Worm (Caenorhabditis elegans) whole organism, L3 larva: ENCODE results near the gene Y76B12C.6.
A peak's percentile ranks its signal among the peaks of the same experiment; 100 is the strongest.

Experiments
- R02D3.7 ChIP-seq: fragments of 150-350 bp; optimal IDR thresholded peaks from 2 replicates; lab custom pipeline; 2014; ENCODE audit warnings: missing biosample characterization, missing genetic modification characterization
- ZK546.5 ChIP-seq: sonication (generic microtip); optimal IDR thresholded peaks from 2 replicates; lab custom pipeline; 2017; ENCODE audit warnings: missing biosample characterization, missing genetic modification characterization
- aly-2 ChIP-seq: fragments of 150-350 bp; optimal IDR thresholded peaks from 2 replicates; lab custom pipeline; 2014; ENCODE audit warnings: missing biosample characterization, missing genetic modification characterization
- ama-1 ChIP-seq: fragments of 150-350 bp; optimal IDR thresholded peaks from 2 replicates; lab custom pipeline; 2018
- ceh-16 ChIP-seq: sonication (generic microtip); optimal IDR thresholded peaks from 2 replicates; lab custom pipeline; 2017; ENCODE audit warnings: missing biosample characterization, missing genetic modification characterization
- ceh-28 ChIP-seq: fragments of 150-350 bp; optimal IDR thresholded peaks from 2 replicates; lab custom pipeline; 2014; ENCODE audit warnings: missing biosample characterization, missing genetic modification reagents, missing genetic modification characterization
- ceh-82 ChIP-seq: fragments of 150-350 bp; optimal IDR thresholded peaks from 2 replicates; lab custom pipeline; 2014; ENCODE audit warnings: missing biosample characterization, missing genetic modification characterization
- ceh-9 ChIP-seq: sonication (generic microtip); optimal IDR thresholded peaks from 2 replicates; lab custom pipeline; 2018; ENCODE audit warnings: missing biosample characterization, missing genetic modification characterization
- daf-12 ChIP-seq: fragments of 150-350 bp; optimal IDR thresholded peaks from 2 replicates; lab custom pipeline; 2014; ENCODE audit warnings: missing biosample characterization, missing genetic modification reagents, missing genetic modification characterization
- egl-27 ChIP-seq: sonication (generic microtip); optimal IDR thresholded peaks from 4 replicates; lab custom pipeline; 2017; ENCODE audit warnings: missing biosample characterization, missing genetic modification reagents, missing genetic modification characterization
- egl-5 ChIP-seq: fragments of 150-350 bp; optimal IDR thresholded peaks from 2 replicates; lab custom pipeline; 2017; ENCODE audit warnings: missing biosample characterization, missing genetic modification reagents, missing genetic modification characterization, inconsistent platforms
- elt-1 ChIP-seq: fragments of 150-350 bp; optimal IDR thresholded peaks from 2 replicates; lab custom pipeline; 2014; ENCODE audit warnings: missing biosample characterization, missing genetic modification characterization
- elt-2 ChIP-seq: sonication (generic microtip); optimal IDR thresholded peaks from 2 replicates; lab custom pipeline; 2016; ENCODE audit warnings: missing genetic modification reagents, mild to moderate bottlenecking, missing genetic modification characterization, missing compliant biosample characterization
- elt-3 ChIP-seq, 3 experiments: fragments of 150-350 bp in 1 of 3; sonication (generic microtip) in 2 of 3; optimal IDR thresholded peaks; 2 replicates in 2 of 3; 4 replicates in 1 of 3; lab custom pipeline; 2014 to 2017; ENCODE audit warnings: missing biosample characterization in 3 of 3, missing genetic modification characterization in 3 of 3
- eor-1 ChIP-seq, 2 experiments: fragments of 150-350 bp; optimal IDR thresholded peaks; 2 replicates each; lab custom pipeline; 2014 to 2018; ENCODE audit warnings: missing biosample characterization in 2 of 2, missing genetic modification characterization in 2 of 2
- fkh-10 ChIP-seq: sonication (generic microtip); optimal IDR thresholded peaks from 2 replicates; lab custom pipeline; 2017; ENCODE audit warnings: missing biosample characterization, missing genetic modification reagents, missing genetic modification characterization
- fkh-2 ChIP-seq: fragments of 150-350 bp; optimal IDR thresholded peaks from 2 replicates; lab custom pipeline; 2014; ENCODE audit warnings: missing biosample characterization, missing genetic modification reagents, missing genetic modification characterization
- fos-1 ChIP-seq: fragments of 150-350 bp; optimal IDR thresholded peaks from 2 replicates; lab custom pipeline; 2014; ENCODE audit warnings: missing biosample characterization, missing genetic modification characterization
- hmg-11 ChIP-seq: sonication (generic microtip); optimal IDR thresholded peaks from 2 replicates; lab custom pipeline; 2016; ENCODE audit warnings: missing genetic modification characterization, missing compliant biosample characterization
- jun-1 ChIP-seq: fragments of 150-350 bp; optimal IDR thresholded peaks from 2 replicates; lab custom pipeline; 2014; ENCODE audit warnings: missing biosample characterization, missing genetic modification reagents, missing genetic modification characterization
- lin-15B ChIP-seq: fragments of 150-350 bp; optimal IDR thresholded peaks from 2 replicates; lab custom pipeline; 2014; ENCODE audit warnings: missing biosample characterization, missing genetic modification characterization
- lin-39 ChIP-seq: fragments of 150-350 bp; optimal IDR thresholded peaks from 2 replicates; lab custom pipeline; 2018; ENCODE audit warnings: missing biosample characterization, missing genetic modification reagents, missing genetic modification characterization
- lsy-12 ChIP-seq: sonication (generic microtip); optimal IDR thresholded peaks from 2 replicates; lab custom pipeline; 2016; ENCODE audit warnings: mild to moderate bottlenecking, missing genetic modification characterization, missing compliant biosample characterization
- mdl-1 ChIP-seq: fragments of 150-350 bp; optimal IDR thresholded peaks from 2 replicates; lab custom pipeline; 2014; ENCODE audit warnings: missing biosample characterization, missing genetic modification characterization
- mml-1 ChIP-seq: fragments of 150-350 bp; sonication (generic microtip); optimal IDR thresholded peaks from 3 replicates; lab custom pipeline; 2014; ENCODE audit warnings: missing biosample characterization, missing genetic modification characterization
- nfya-1 ChIP-seq: sonication (generic microtip); optimal IDR thresholded peaks from 2 replicates; lab custom pipeline; 2017; ENCODE audit warnings: missing genetic modification characterization, mild to moderate bottlenecking, missing compliant biosample characterization, antibody characterized with exemption, moderate library complexity; ENCODE audit not compliant: insufficient read depth
- nhr-11 ChIP-seq: fragments of 150-350 bp; optimal IDR thresholded peaks from 2 replicates; lab custom pipeline; 2014; ENCODE audit warnings: missing biosample characterization, missing genetic modification characterization
- nhr-12 ChIP-seq: fragments of 150-350 bp; optimal IDR thresholded peaks from 2 replicates; lab custom pipeline; 2014; ENCODE audit warnings: missing biosample characterization, missing genetic modification characterization
- nhr-23 ChIP-seq: fragments of 150-350 bp; optimal IDR thresholded peaks from 2 replicates; lab custom pipeline; 2014; ENCODE audit warnings: missing biosample characterization, missing genetic modification reagents, missing genetic modification characterization
- nhr-237 ChIP-seq: fragments of 150-350 bp; optimal IDR thresholded peaks from 2 replicates; lab custom pipeline; 2014; ENCODE audit warnings: missing biosample characterization, missing genetic modification characterization
- nhr-25 ChIP-seq: sonication (generic microtip); optimal IDR thresholded peaks from 2 replicates; lab custom pipeline; 2017; ENCODE audit warnings: missing biosample characterization, missing genetic modification characterization
- nhr-28 ChIP-seq: fragments of 150-350 bp; optimal IDR thresholded peaks from 2 replicates; lab custom pipeline; 2014; ENCODE audit warnings: missing biosample characterization, missing genetic modification characterization
- nhr-43 ChIP-seq: sonication (generic microtip); optimal IDR thresholded peaks from 2 replicates; lab custom pipeline; 2016; ENCODE audit warnings: mild to moderate bottlenecking, missing genetic modification characterization, missing compliant biosample characterization; ENCODE audit not compliant: poor library complexity, severe bottlenecking
- nhr-67 ChIP-seq: fragments of 150-350 bp; optimal IDR thresholded peaks from 2 replicates; lab custom pipeline; 2014; ENCODE audit warnings: missing biosample characterization, missing genetic modification characterization
- nhr-76 ChIP-seq: fragments of 150-350 bp; sonication (generic microtip); optimal IDR thresholded peaks from 5 replicates; lab custom pipeline; 2014; ENCODE audit warnings: missing biosample characterization, missing genetic modification characterization
- nhr-77 ChIP-seq: fragments of 150-350 bp; optimal IDR thresholded peaks from 2 replicates; lab custom pipeline; 2014; ENCODE audit warnings: missing biosample characterization, missing genetic modification characterization
- pha-4 ChIP-seq: fragments of 150-350 bp; optimal IDR thresholded peaks from 2 replicates; lab custom pipeline; 2014; ENCODE audit warnings: missing biosample characterization, missing genetic modification reagents, missing genetic modification characterization
- pqm-1 ChIP-seq: fragments of 150-350 bp; optimal IDR thresholded peaks from 2 replicates; lab custom pipeline; 2017; ENCODE audit warnings: missing biosample characterization, missing genetic modification characterization, inconsistent platforms
- sea-2 ChIP-seq: fragments of 150-350 bp; sonication (generic microtip); optimal IDR thresholded peaks from 4 replicates; lab custom pipeline; 2014; ENCODE audit warnings: missing biosample characterization, missing genetic modification reagents, missing genetic modification characterization
- skn-1 ChIP-seq: fragments of 150-350 bp; optimal IDR thresholded peaks from 2 replicates; lab custom pipeline; 2014; ENCODE audit warnings: missing biosample characterization, missing genetic modification characterization
- snpc-4 ChIP-seq: fragments of 150-350 bp; optimal IDR thresholded peaks from 2 replicates; lab custom pipeline; 2014; ENCODE audit warnings: missing biosample characterization, missing genetic modification characterization
- tbx-2 ChIP-seq: sonication (generic microtip); optimal IDR thresholded peaks from 2 replicates; lab custom pipeline; 2016; ENCODE audit warnings: mild to moderate bottlenecking, missing genetic modification characterization, missing compliant biosample characterization
- unc-39 ChIP-seq: sonication (generic microtip); optimal IDR thresholded peaks from 4 replicates; lab custom pipeline; 2017; ENCODE audit warnings: missing biosample characterization, missing genetic modification characterization
- unc-62 ChIP-seq: fragments of 150-350 bp; sonication (generic microtip); optimal IDR thresholded peaks from 4 replicates; lab custom pipeline; 2014; ENCODE audit warnings: missing biosample characterization, missing genetic modification reagents, missing genetic modification characterization
- zag-1 ChIP-seq: fragments of 150-350 bp; optimal IDR thresholded peaks from 2 replicates; lab custom pipeline; 2014; ENCODE audit warnings: missing biosample characterization, missing genetic modification characterization
- ztf-11 ChIP-seq: fragments of 150-350 bp; optimal IDR thresholded peaks from 2 replicates; lab custom pipeline; 2014; ENCODE audit warnings: missing biosample characterization, missing genetic modification characterization
- ztf-4 ChIP-seq: fragments of 150-350 bp; optimal IDR thresholded peaks from 2 replicates; lab custom pipeline; 2014; ENCODE audit warnings: missing biosample characterization, missing genetic modification characterization

The Y76B12C.6 gene

DNA sequence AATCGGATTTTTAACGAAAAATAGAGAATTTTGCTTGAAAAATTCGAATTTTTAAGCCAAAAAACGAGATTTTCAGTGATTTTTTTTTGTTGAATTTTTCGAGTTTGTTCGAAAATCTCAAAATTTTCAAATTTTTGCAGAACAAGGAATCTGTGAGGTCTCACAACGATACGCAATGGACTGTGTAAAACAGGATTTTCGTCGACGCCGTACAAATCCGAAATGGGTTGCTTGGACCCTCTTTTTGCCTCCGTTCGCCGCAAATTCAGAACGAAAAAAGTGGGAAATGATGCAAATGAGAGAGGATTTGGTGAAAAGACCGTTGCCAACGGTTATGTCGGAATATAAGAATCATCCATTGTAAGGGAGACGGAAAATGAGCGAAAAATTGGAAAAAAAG is 21.1 kb downstream of the Y76B12C.6 start:
- TF ChIP-seq ceh-9 (tag; lab: Kevin White, UChicago), result no peak

ce11 chrIV:2008920-2009319 is 27.7 kb downstream of the Y76B12C.6 start:
- TF ChIP-seq fkh-10 (GFP tag; lab: Kevin White, UChicago), result no peak
- no peak for TF ChIP-seq ztf-4
- TF ChIP-seq ZK546.5 (tag; lab: Kevin White, UChicago), result no peak
- TF ChIP-seq lin-15B (tag; lab: Kevin White, UChicago), result no peak
- TF ChIP-seq aly-2, result no peak
- TF ChIP-seq nhr-67, result no peak
- no peak for TF ChIP-seq nhr-76
- TF ChIP-seq unc-39 (tag; lab: Kevin White, UChicago), result no peak
- TF ChIP-seq hmg-11 (tag; lab: Kevin White, UChicago), result no peak
- no peak for TF ChIP-seq pha-4
- no peak for TF ChIP-seq elt-2
- no peak for TF ChIP-seq lin-39 (tag; lab: Kevin White, UChicago)
- TF ChIP-seq elt-1 (tag; lab: Kevin White, UChicago), result no peak
- TF ChIP-seq eor-1 (tag; optimal IDR thresholded peaks at IDR 0.05; lab: Kevin White, UChicago), result no peak
- TF ChIP-seq ceh-82 (tag; lab: Kevin White, UChicago), result no peak

DNA sequence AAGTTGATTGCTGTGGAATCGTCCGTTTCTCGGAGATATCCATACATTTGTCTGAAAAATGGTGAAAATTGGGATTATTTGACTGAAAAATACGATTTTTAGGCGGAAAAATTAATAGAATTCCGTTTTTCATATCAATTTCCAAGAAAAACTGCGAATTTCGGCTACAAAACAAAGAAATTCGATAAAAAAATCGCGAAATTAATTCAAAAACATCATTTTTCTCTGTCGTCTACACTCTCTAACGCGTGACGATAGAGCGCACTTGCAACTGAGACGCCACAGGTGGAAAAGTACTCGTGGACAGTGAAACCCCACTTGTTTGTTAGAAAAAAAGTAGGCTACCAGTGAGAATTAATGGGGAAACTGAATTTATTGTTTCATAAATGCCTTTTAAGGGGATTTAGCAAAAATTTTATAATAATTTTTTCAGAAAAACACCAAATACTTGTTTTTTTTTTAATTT is 51.8 kb downstream of the Y76B12C.6 start, which contains the start of gene cpsf-1:
Gene cpsf-1, minus strand, starts transcription at position 51 of the 466 bp plus-strand sequence.
- TF ChIP-seq pqm-1 (peak; percentile 56), ZK546.5 (tag; lab: Kevin White, UChicago) (no peak), ceh-9 (tag; lab: Kevin White, UChicago) (no peak), snpc-4 (tag; lab: Kevin White, UChicago) (peak; percentile 77), fkh-2 (tag; lab: Kevin White, UChicago) (no peak), mdl-1 (tag; lab: Kevin White, UChicago) (no peak), aly-2 (no peak), tbx-2 (tag; lab: Kevin White, UChicago) (no peak), ceh-28 (tag; lab: Kevin White, UChicago) (peak; percentile 53), nhr-43 (tag; lab: Kevin White, UChicago) (no peak), elt-1 (tag; lab: Kevin White, UChicago) (no peak), ztf-11 (tag; lab: Kevin White, UChicago) (no peak), lin-15B (tag; lab: Kevin White, UChicago) (peak; percentile 92), mml-1 (tag; lab: Kevin White, UChicago) (no peak), unc-39 (tag; lab: Kevin White, UChicago) (no peak), elt-2 (no peak), pha-4 (peak; percentile 97), jun-1 (peak; percentile 39), egl-5 (tag; lab: Kevin White, UChicago) (peak; percentile 38), unc-62 (GFP tag; lab: Kevin White, UChicago) (no peak), ztf-4 (no peak), fkh-10 (GFP tag; lab: Kevin White, UChicago) (no peak), nhr-67 (no peak), ama-1 (lab: Kevin White, UChicago) (no peak), ceh-82 (tag; lab: Kevin White, UChicago) (peak; percentile 58), nhr-77 (tag; lab: Kevin White, UChicago) (no peak), nfya-1 (tag; lab: Kevin White, UChicago) (peak; percentile 84), nhr-23 (tag; lab: Kevin White, UChicago) (peak; percentile 87), fos-1 (tag; lab: Kevin White, UChicago) (no peak), skn-1 (peak; percentile 75), hmg-11 (tag; lab: Kevin White, UChicago) (peak; percentile 72), lin-39 (tag; lab: Kevin White, UChicago) (peak; percentile 81), ceh-16 (no peak), daf-12 (tag; lab: Kevin White, UChicago) (no peak), R02D3.7 (tag; lab: Kevin White, UChicago) (peak; percentile 69), lsy-12 (tag; lab: Kevin White, UChicago) (peak; percentile 1), egl-27 (tag; lab: Kevin White, UChicago) (no peak), nhr-28 (tag; lab: Kevin White, UChicago) (no peak), nhr-76 (no peak), sea-2 (GFP tag; lab: Kevin White, UChicago) (no peak), nhr-25 (peak; percentile 77), zag-1 (tag; lab: Kevin White, UChicago) (no peak), elt-3 (tag; optimal IDR thresholded peaks at IDR 0.05; lab: Kevin White, UChicago) (no peak), nhr-12 (no peak), nhr-237 (tag; lab: Kevin White, UChicago) (no peak), nhr-11 (tag; lab: Kevin White, UChicago) (peak; percentile 4), eor-1 (tag; optimal IDR thresholded peaks at IDR 0.05; lab: Kevin White, UChicago) (no peak)
